Fruit fly (Drosophila melanogaster) whole organism, embryonic: Measurements from ENCODE around the gene CG9582.

ENCODE experiments used
- CG11723 ChIP-seq: fragments of 200-800 bp; sonication (Bioruptor generic); optimal IDR thresholded peaks from 2 replicates; lab custom pipeline; 2017; ENCODE audit warnings: missing biosample characterization, mild to moderate bottlenecking, missing genetic modification characterization
- CG13424 ChIP-seq: fragments of 200-800 bp; sonication (Bioruptor generic); optimal IDR thresholded peaks from 2 replicates; lab custom pipeline; 2019; ENCODE audit warnings: missing biosample characterization, mild to moderate bottlenecking, missing genetic modification characterization, moderate library complexity
- CG16779 ChIP-seq: fragments of 200-800 bp; sonication (Bioruptor generic); IDR thresholded peaks from 2 replicates; pipeline ENCODE4 v1.3.6; 2022; ENCODE audit warnings: missing biosample characterization, missing genetic modification characterization
- CG17912 ChIP-seq: fragments of 200-800 bp; sonication (Bioruptor generic); optimal IDR thresholded peaks from 2 replicates; lab custom pipeline; 2018; ENCODE audit warnings: missing biosample characterization, mild to moderate bottlenecking, missing genetic modification characterization
- CG18619 ChIP-seq: fragments of 200-800 bp; sonication (Bioruptor generic); optimal IDR thresholded peaks from 3 replicates; lab custom pipeline; 2017; ENCODE audit warnings: missing biosample characterization, mild to moderate bottlenecking, missing genetic modification characterization
- CG2199 ChIP-seq: fragments of 200-800 bp; sonication (Bioruptor generic); IDR thresholded peaks from 3 replicates; pipeline ENCODE4 v1.3.6; 2022; ENCODE audit warnings: missing biosample characterization, missing genetic modification characterization
- CG2712 ChIP-seq: fragments of 200-800 bp; optimal IDR thresholded peaks from 3 replicates; lab custom pipeline; 2019; ENCODE audit warnings: missing biosample characterization, mild to moderate bottlenecking, missing genetic modification characterization, moderate library complexity
- CG2875 ChIP-seq: fragments of 200-800 bp; sonication (Bioruptor generic); optimal IDR thresholded peaks from 2 replicates; lab custom pipeline; 2017; ENCODE audit warnings: missing biosample characterization, mild to moderate bottlenecking, missing genetic modification characterization, missing genetic modification reagents
- CG2889 ChIP-seq: fragments of 200-800 bp; sonication (Bioruptor generic); IDR thresholded peaks from 3 replicates; pipeline ENCODE4 v1.3.6; 2022; ENCODE audit warnings: missing biosample characterization, missing genetic modification characterization
- CG30403 ChIP-seq: fragments of 200-800 bp; sonication (Bioruptor generic); optimal IDR thresholded peaks from 3 replicates; lab custom pipeline; 2016; ENCODE audit warnings: missing biosample characterization, missing genetic modification characterization
- CG3726 ChIP-seq: fragments of 200-800 bp; sonication (Bioruptor generic); IDR thresholded peaks from 3 replicates; pipeline ENCODE4, ENCODE4 v1.3.6; 2022; ENCODE audit warnings: missing biosample characterization, missing genetic modification characterization
- CG3847 ChIP-seq: fragments of 200-800 bp; sonication (Bioruptor generic); IDR thresholded peaks from 2 replicates; pipeline ENCODE4 v1.3.6; 2022; ENCODE audit warnings: missing biosample characterization, missing genetic modification characterization
- CG6683 ChIP-seq: fragments of 200-800 bp; sonication (Bioruptor generic); optimal IDR thresholded peaks from 2 replicates; lab custom pipeline; 2017; ENCODE audit warnings: missing biosample characterization, mild to moderate bottlenecking, missing genetic modification characterization, missing genetic modification reagents
- CG7745 ChIP-seq: fragments of 200-800 bp; sonication (Bioruptor generic); optimal IDR thresholded peaks from 2 replicates; lab custom pipeline; 2018; ENCODE audit warnings: missing biosample characterization, mild to moderate bottlenecking, missing genetic modification characterization, moderate library complexity
- CG7839 ChIP-seq: fragments of 200-800 bp; sonication (Bioruptor generic); optimal IDR thresholded peaks from 3 replicates; lab custom pipeline; 2018; ENCODE audit warnings: missing biosample characterization, mild to moderate bottlenecking, missing genetic modification characterization, moderate library complexity
- CG8290 ChIP-seq, 3 experiments: fragments of 200-800 bp; sonication (Bioruptor generic); optimal IDR thresholded peaks; 2 replicates each; lab custom pipeline; 2016 to 2019; ENCODE audit warnings: missing biosample characterization in 3 of 3, missing genetic modification characterization in 3 of 3, mild to moderate bottlenecking in 2 of 3, moderate library complexity in 1 of 3
- CG9437 ChIP-seq: fragments of 200-800 bp; sonication (Bioruptor generic); optimal IDR thresholded peaks from 2 replicates; lab custom pipeline; 2018; ENCODE audit warnings: missing biosample characterization, mild to moderate bottlenecking, missing genetic modification characterization
- Dek ChIP-seq: fragments of 200-800 bp; sonication (Bioruptor generic); optimal IDR thresholded peaks from 3 replicates; lab custom pipeline; 2019; ENCODE audit warnings: missing biosample characterization, mild to moderate bottlenecking, missing genetic modification characterization, moderate library complexity
- GATAe ChIP-seq: fragments of 200-800 bp; sonication (Bioruptor generic); conservative IDR thresholded peaks from 2 replicates; pipeline ENCODE4 v1.3.6; 2022; ENCODE audit warnings: missing biosample characterization, missing genetic modification characterization
- Gug ChIP-seq: fragments of 200-800 bp; sonication (Bioruptor generic); IDR thresholded peaks from 4 replicates; pipeline ENCODE4 v1.3.6; 2022; ENCODE audit warnings: missing biosample characterization, missing genetic modification characterization
- Hand ChIP-seq: fragments of 200-800 bp; sonication (Bioruptor generic); optimal IDR thresholded peaks from 2 replicates; lab custom pipeline; 2017; ENCODE audit warnings: mild to moderate bottlenecking, missing biosample characterization, missing genetic modification reagents, missing genetic modification characterization
- MBD-R2 ChIP-seq: fragments of 200-800 bp; sonication (Bioruptor generic); IDR thresholded peaks from 2 replicates; pipeline ENCODE4 v1.3.6; 2022; ENCODE audit warnings: missing biosample characterization, missing genetic modification characterization
- Meics ChIP-seq: fragments of 200-800 bp; sonication (Bioruptor generic); optimal IDR thresholded peaks from 2 replicates; lab custom pipeline; 2017; ENCODE audit warnings: missing biosample characterization, mild to moderate bottlenecking, missing genetic modification characterization
- Mrtf ChIP-seq: fragments of 200-800 bp; sonication (Bioruptor generic); IDR thresholded peaks from 3 replicates; pipeline ENCODE4 v1.3.6; 2022; ENCODE audit warnings: missing biosample characterization, missing genetic modification characterization
- NFAT ChIP-seq: fragments of 200-800 bp; sonication (Bioruptor generic); IDR thresholded peaks from 2 replicates; pipeline ENCODE4 v1.3.6; 2022; ENCODE audit warnings: missing biosample characterization, missing genetic modification characterization
- Nf-YC ChIP-seq: fragments of 200-800 bp; optimal IDR thresholded peaks from 3 replicates; lab custom pipeline; 2019; ENCODE audit warnings: missing biosample characterization, mild to moderate bottlenecking, missing genetic modification characterization, moderate library complexity
- Opbp ChIP-seq: fragments of 200-800 bp; sonication (Bioruptor generic); IDR thresholded peaks from 3 replicates; pipeline ENCODE4 v1.3.6; 2022; ENCODE audit warnings: missing biosample characterization, missing genetic modification characterization; ENCODE audit not compliant: partially characterized antibody
- Pdp1 ChIP-seq, 2 experiments: fragments of 200-800 bp; sonication (Bioruptor generic); optimal IDR thresholded peaks; 3 replicates each; lab custom pipeline; 2016; ENCODE audit warnings: missing biosample characterization in 2 of 2, missing genetic modification characterization in 2 of 2, mild to moderate bottlenecking in 1 of 2, moderate library complexity in 1 of 2
- Sox100B ChIP-seq: fragments of 200-800 bp; sonication (Bioruptor generic); optimal IDR thresholded peaks from 3 replicates; lab custom pipeline; 2018; ENCODE audit warnings: missing biosample characterization, mild to moderate bottlenecking, missing genetic modification characterization
- Sox102F ChIP-seq: fragments of 200-800 bp; sonication (Bioruptor generic); optimal IDR thresholded peaks from 2 replicates; lab custom pipeline; 2018; ENCODE audit warnings: missing biosample characterization, mild to moderate bottlenecking, missing genetic modification characterization, moderate library complexity
- ase ChIP-seq: fragments of 200-800 bp; sonication (Bioruptor generic); IDR thresholded peaks from 3 replicates; pipeline ENCODE4 v1.3.6; 2022; ENCODE audit warnings: missing biosample characterization, missing genetic modification characterization
- ash1 ChIP-seq: fragments of 200-800 bp; sonication (Bioruptor generic); optimal IDR thresholded peaks from 2 replicates; lab custom pipeline; 2018; ENCODE audit warnings: missing biosample characterization, mild to moderate bottlenecking, missing genetic modification characterization
- br ChIP-seq: fragments of >200 bp; optimal IDR thresholded peaks from 2 replicates; lab custom pipeline; 2017
- dysf ChIP-seq: fragments of 200-800 bp; sonication (Bioruptor generic); IDR thresholded peaks from 3 replicates; pipeline ENCODE4 v1.3.6; 2022; ENCODE audit warnings: missing biosample characterization, missing genetic modification characterization
- emc ChIP-seq: fragments of 200-800 bp; sonication (Bioruptor generic); optimal IDR thresholded peaks from 2 replicates; lab custom pipeline; 2016; ENCODE audit warnings: missing biosample characterization, missing genetic modification characterization
- ewg ChIP-seq: fragments of 200-800 bp; sonication (Bioruptor generic); optimal IDR thresholded peaks from 3 replicates; lab custom pipeline; 2017; ENCODE audit warnings: mild to moderate bottlenecking, missing biosample characterization, missing genetic modification reagents, missing genetic modification characterization
- hb ChIP-seq: fragments of 200-800 bp; sonication (Bioruptor generic); IDR thresholded peaks from 3 replicates; pipeline ENCODE4 v1.3.6; 2022; ENCODE audit warnings: missing biosample characterization, missing genetic modification characterization; ENCODE audit not compliant: partially characterized antibody
- klu ChIP-seq: fragments of 200-800 bp; sonication (Bioruptor generic); IDR thresholded peaks from 2 replicates; pipeline ENCODE4 v1.3.6; 2022; ENCODE audit warnings: missing biosample characterization, missing genetic modification characterization
- lab ChIP-seq: fragments of 200-800 bp; sonication (Bioruptor generic); optimal IDR thresholded peaks from 3 replicates; lab custom pipeline; 2017; ENCODE audit warnings: missing biosample characterization, missing genetic modification characterization, mild to moderate bottlenecking, moderate library complexity, missing genetic modification reagents
- phol ChIP-seq: fragments of 200-800 bp; sonication (Bioruptor generic); optimal IDR thresholded peaks from 3 replicates; lab custom pipeline; 2018; ENCODE audit warnings: missing biosample characterization, mild to moderate bottlenecking, missing genetic modification characterization, moderate library complexity
- prd ChIP-seq, 3 experiments: fragments of >200 bp in 2 of 3; fragments of 200-800 bp in 1 of 3; sonication (Bioruptor generic) in 1 of 3; optimal IDR thresholded peaks in 2 of 3; IDR thresholded peaks in 1 of 3; 2 replicates in 2 of 3; 3 replicates in 1 of 3; pipeline versions ENCODE4 v1.3.6 to Lab custom; 2017 to 2022; ENCODE audit warnings: missing biosample characterization in 1 of 3, missing genetic modification characterization in 1 of 3
- repo ChIP-seq: fragments of 200-800 bp; sonication (Bioruptor generic); optimal IDR thresholded peaks from 2 replicates; lab custom pipeline; 2016; ENCODE audit warnings: missing biosample characterization, missing genetic modification characterization
- row ChIP-seq: fragments of 200-800 bp; sonication (Bioruptor generic); IDR thresholded peaks from 3 replicates; pipeline ENCODE4 v1.3.6; 2022; ENCODE audit warnings: missing biosample characterization, missing genetic modification characterization
- seq ChIP-seq: fragments of 200-800 bp; sonication (Bioruptor generic); IDR thresholded peaks from 2 replicates; pipeline ENCODE4 v1.3.6; 2022; ENCODE audit warnings: missing biosample characterization, missing genetic modification characterization
- shn ChIP-seq: fragments of 200-800 bp; sonication (Bioruptor generic); optimal IDR thresholded peaks from 3 replicates; lab custom pipeline; 2016; ENCODE audit warnings: missing biosample characterization, missing genetic modification characterization
- tgo ChIP-seq: fragments of 200-800 bp; sonication (Bioruptor generic); IDR thresholded peaks from 3 replicates; pipeline ENCODE4 v1.3.6; 2022; ENCODE audit warnings: missing biosample characterization, missing genetic modification characterization
- vvl ChIP-seq: fragments of 200-800 bp; sonication (Bioruptor generic); IDR thresholded peaks from 2 replicates; pipeline ENCODE4 v1.3.6; 2022; ENCODE audit warnings: missing biosample characterization, missing genetic modification characterization
- z ChIP-seq: fragments of 200-800 bp; sonication (Bioruptor generic); IDR thresholded peaks from 3 replicates; pipeline ENCODE4 v1.3.6; 2022; ENCODE audit warnings: missing biosample characterization, missing genetic modification characterization

CG9582 gene

dm6 chr2L:8991583-8991982 is 40.1 kb downstream of the CG9582 start, which contains the start of gene CG9555 (continued):
- TF ChIP-seq CG2889 (GFP tag; lab: Robert Waterston, UW), result no peak

- TF ChIP-seq br (lab: Kevin White, UChicago), result no peak
- no peak for TF ChIP-seq Opbp (GFP tag; lab: Robert Waterston, UW)
- no peak for TF ChIP-seq dysf
- no peak for TF ChIP-seq ewg
- TF ChIP-seq CG8290 (GFP tag; optimal IDR thresholded peaks at IDR 0.05; lab: Kevin White, UChicago), result no peak
- no peak for TF ChIP-seq CG8290 (tag; optimal IDR thresholded peaks at IDR 0.05; lab: Kevin White, UChicago)
- TF ChIP-seq CG2875 (GFP tag; lab: Kevin White, UChicago), result no peak
- TF ChIP-seq Mrtf (GFP tag; lab: Robert Waterston, UW), result no peak
- no peak for TF ChIP-seq CG30403
- TF ChIP-seq CG2199 (GFP tag; lab: Robert Waterston, UW), result 0 out of 3 replicates have a peak, but pooled peaks have one; percentile 22
- TF ChIP-seq emc, result no peak
- TF ChIP-seq CG13424 (tag; lab: Kevin White, UChicago), result no peak
- TF ChIP-seq MBD-R2 (GFP tag; lab: Robert Waterston, UW), result 0 out of 2 replicates have a peak, but pooled peaks have one; percentile 7
- TF ChIP-seq NFAT (GFP tag; lab: Robert Waterston, UW), result no peak
- no peak for TF ChIP-seq CG7745 (tag; lab: Kevin White, UChicago)
- TF ChIP-seq row, result no peak
- TF ChIP-seq Gug (GFP tag; lab: Robert Waterston, UW), result no peak
- no peak for TF ChIP-seq CG3726 (GFP tag; lab: Robert Waterston, UW)
- TF ChIP-seq Nf-YC (tag; lab: Kevin White, UChicago), result no peak
- TF ChIP-seq GATAe (GFP tag; lab: Robert Waterston, UW), result no peak
- TF ChIP-seq repo (GFP tag; lab: Kevin White, UChicago), result no peak
- TF ChIP-seq phol, result no peak
- TF ChIP-seq Meics (GFP tag; lab: Kevin White, UChicago), result no peak
- TF ChIP-seq Hand (GFP tag; lab: Kevin White, UChicago), result no peak
- TF ChIP-seq CG18619, result no peak
- no peak for TF ChIP-seq tgo (GFP tag; lab: Robert Waterston, UW)
- TF ChIP-seq ash1 (GFP tag; lab: Kevin White, UChicago), result no peak
- no peak for TF ChIP-seq CG7839 (tag; lab: Kevin White, UChicago)
- TF ChIP-seq Sox102F (GFP tag; lab: Kevin White, UChicago), result no peak
- TF ChIP-seq Pdp1 (GFP tag; optimal IDR thresholded peaks at IDR 0.05; lab: Kevin White, UChicago), result peak in 1 of 2 experiments; percentile 69
- TF ChIP-seq z (GFP tag; lab: Robert Waterston, UW), result no peak
- peak; percentile 25 for TF ChIP-seq lab (GFP tag; lab: Kevin White, UChicago)
- TF ChIP-seq CG11723 (GFP tag; lab: Kevin White, UChicago), result no peak
- TF ChIP-seq Sox100B (GFP tag; lab: Kevin White, UChicago), result no peak
- no peak for TF ChIP-seq CG3847 (GFP tag; lab: Robert Waterston, UW)
- TF ChIP-seq seq (GFP tag; lab: Robert Waterston, UW), result no peak
- TF ChIP-seq ase, result no peak
- TF ChIP-seq shn (GFP tag; lab: Kevin White, UChicago), result no peak
- TF ChIP-seq CG6683 (GFP tag; lab: Kevin White, UChicago), result no peak
- TF ChIP-seq vvl, result no peak
- TF ChIP-seq klu, result no peak
- TF ChIP-seq prd (optimal IDR thresholded peaks at IDR 0.05; lab: Kevin White, UChicago), result no peak
- no peak for TF ChIP-seq prd (GFP tag; IDR thresholded peaks at IDR 0.05; lab: Robert Waterston, UW)
- TF ChIP-seq CG2712, result no peak
- no peak for TF ChIP-seq CG17912 (GFP tag; lab: Kevin White, UChicago)
- no peak for TF ChIP-seq Dek (tag; lab: Kevin White, UChicago)
- no peak for TF ChIP-seq hb (GFP tag; lab: Robert Waterston, UW)
- TF ChIP-seq CG9437 (GFP tag; lab: Kevin White, UChicago), result no peak
- TF ChIP-seq CG16779 (GFP tag; lab: Robert Waterston, UW), result no peak
Observed at dm6 chr2L:8989037-8989591, 42.5 kb downstream of the CG9582 start, which contains the start of gene rost. TSS of gene rost (minus strand) at chr2L:8989539.
